Fruit fly (Drosophila melanogaster) whole organism, pupa: ENCODE measurements around the gene CG32026.
A peak's percentile ranks its signal among the peaks of the same experiment; 100 is the strongest.

Experiments
- CG4496 ChIP-seq: fragments of 200-800 bp; sonication (Bioruptor generic); IDR thresholded peaks from 3 replicates; pipeline ENCODE4 v1.3.6; 2022; ENCODE audit warnings: missing biosample characterization, missing genetic modification characterization
- Ets98B ChIP-seq: fragments of 200-800 bp; sonication (Bioruptor generic); IDR thresholded peaks from 2 replicates; pipeline ENCODE4 v1.3.6; 2022; ENCODE audit warnings: missing biosample characterization, missing genetic modification characterization

DNA sequence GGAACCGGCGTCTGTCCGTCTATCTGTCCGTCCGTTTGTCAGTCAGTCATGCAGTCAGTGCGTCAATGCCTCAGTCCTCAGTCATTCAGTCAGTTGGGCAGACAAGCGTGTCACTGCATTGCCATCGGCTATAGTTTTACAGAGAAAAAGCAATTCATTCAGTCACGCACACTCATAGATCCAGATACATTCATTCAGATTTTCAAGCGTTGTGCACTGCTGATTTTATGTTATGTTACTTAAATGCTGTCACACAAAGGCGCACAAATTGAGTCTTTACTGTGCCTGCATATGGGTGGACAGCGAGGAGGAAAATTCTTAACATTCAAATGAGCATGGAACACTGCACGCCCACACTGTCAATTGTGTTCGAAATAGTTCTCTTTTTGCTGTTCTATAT lies 28.9 kb downstream of the CG32026 start:
- TF ChIP-seq Ets98B (peak; percentile 51; the same call in 1 of the 2 replicates), CG4496 (GFP tag; lab: Robert Waterston, UW) (peak; percentile 38; the same call in 1 of the 3 replicates)
